Worm (Caenorhabditis elegans): ENCODE measurements around the gene srt-14.

ce11 chrV:4302842-4303241, 46.5 kb upstream of the srt-14 start:
- TF ChIP-seq lir-1 (GFP tag; conservative IDR thresholded peaks at IDR 0.05) (no peak), snpc-4 (GFP tag; optimal IDR thresholded peaks at IDR 0.05) (no peak), snpc-4 (tag; optimal IDR thresholded peaks at IDR 0.05) (no peak), ztf-3 (GFP tag; optimal IDR thresholded peaks at IDR 0.05) (no peak), sptf-2 (GFP tag; optimal IDR thresholded peaks at IDR 0.05) (no peak), lsl-1 (GFP tag; optimal IDR thresholded peaks at IDR 0.05) (no peak), F37B4.10 (GFP tag; IDR thresholded peaks at IDR 0.05) (no peak), ztf-28 (GFP tag; IDR thresholded peaks at IDR 0.05) (no peak), pbrm-1 (GFP tag; IDR thresholded peaks at IDR 0.05) (no peak), lsy-27 (tag; optimal IDR thresholded peaks at IDR 0.05; ENCODE audit: borderline replicate concordance, insufficient read depth) (no peak), T07F8.4 (tag; optimal IDR thresholded peaks at IDR 0.05) (no peak)
